Fruit fly (Drosophila melanogaster) whole organism, embryonic: Measurements from ENCODE around the gene net.

ENCODE experiments used
- Asciz ChIP-seq: fragments of 200-800 bp; sonication (Bioruptor generic); optimal IDR thresholded peaks from 2 replicates; lab custom pipeline; 2017; ENCODE audit warnings: missing biosample characterization, mild to moderate bottlenecking, missing genetic modification characterization, missing genetic modification reagents
- Awh ChIP-seq: fragments of 200-800 bp; sonication (Bioruptor generic); IDR thresholded peaks from 2 replicates; pipeline ENCODE4, ENCODE4 v1.3.6; 2022; ENCODE audit warnings: missing biosample characterization, missing genetic modification characterization
- B-H2 ChIP-seq: fragments of 200-800 bp; sonication (Bioruptor generic); optimal IDR thresholded peaks from 2 replicates; lab custom pipeline; 2018; ENCODE audit warnings: missing biosample characterization, mild to moderate bottlenecking, missing genetic modification characterization
- CG10147 ChIP-seq: fragments of 200-800 bp; sonication (Bioruptor generic); optimal IDR thresholded peaks from 2 replicates; lab custom pipeline; 2019; ENCODE audit warnings: missing biosample characterization, mild to moderate bottlenecking, missing genetic modification characterization, moderate library complexity
- CG11456 ChIP-seq: fragments of 200-800 bp; sonication (Bioruptor generic); IDR thresholded peaks from 3 replicates; pipeline ENCODE4 v1.3.6; 2022; ENCODE audit warnings: missing biosample characterization, missing genetic modification characterization
- CG12219 ChIP-seq: fragments of 200-800 bp; sonication (Bioruptor generic); optimal IDR thresholded peaks from 3 replicates; lab custom pipeline; 2018; ENCODE audit warnings: missing biosample characterization, mild to moderate bottlenecking, missing genetic modification characterization
- CG12236 ChIP-seq: fragments of 200-800 bp; sonication (Bioruptor generic); optimal IDR thresholded peaks from 2 replicates; lab custom pipeline; 2016; ENCODE audit warnings: missing biosample characterization, missing genetic modification characterization
- CG1233 ChIP-seq: fragments of 200-800 bp; sonication (Bioruptor generic); optimal IDR thresholded peaks from 4 replicates; lab custom pipeline; 2018; ENCODE audit warnings: missing biosample characterization, mild to moderate bottlenecking, missing genetic modification characterization
- CG12769 ChIP-seq: fragments of 200-800 bp; sonication (Bioruptor generic); optimal IDR thresholded peaks from 2 replicates; lab custom pipeline; 2019; ENCODE audit warnings: missing biosample characterization, mild to moderate bottlenecking, missing genetic modification characterization, moderate library complexity
- CG13296 ChIP-seq: fragments of 200-800 bp; sonication (Bioruptor generic); optimal IDR thresholded peaks from 3 replicates; lab custom pipeline; 2018; ENCODE audit warnings: missing biosample characterization, mild to moderate bottlenecking, missing genetic modification characterization
- CG13424 ChIP-seq: fragments of 200-800 bp; sonication (Bioruptor generic); optimal IDR thresholded peaks from 2 replicates; lab custom pipeline; 2019; ENCODE audit warnings: missing biosample characterization, mild to moderate bottlenecking, missing genetic modification characterization, moderate library complexity
- CG13624 ChIP-seq: fragments of 200-800 bp; sonication (Bioruptor generic); optimal IDR thresholded peaks from 2 replicates; lab custom pipeline; 2016; ENCODE audit warnings: missing biosample characterization, missing genetic modification characterization
- CG13894 ChIP-seq: fragments of 200-800 bp; sonication (Bioruptor generic); optimal IDR thresholded peaks from 3 replicates; lab custom pipeline; 2018; ENCODE audit warnings: missing biosample characterization, mild to moderate bottlenecking, missing genetic modification characterization, moderate library complexity
- CG14014 ChIP-seq: fragments of 200-800 bp; sonication (Bioruptor generic); IDR thresholded peaks from 2 replicates; pipeline ENCODE4 v1.3.6; 2022; ENCODE audit warnings: missing biosample characterization, missing genetic modification characterization
- CG14050 ChIP-seq: fragments of 200-800 bp; sonication (Bioruptor generic); IDR thresholded peaks from 3 replicates; pipeline ENCODE4 v1.3.6; 2022; ENCODE audit warnings: missing biosample characterization, missing genetic modification characterization
- CG14965 ChIP-seq: fragments of 200-800 bp; sonication (Bioruptor generic); optimal IDR thresholded peaks from 2 replicates; lab custom pipeline; 2016; ENCODE audit warnings: missing biosample characterization, missing genetic modification characterization, borderline replicate concordance
- CG15011 ChIP-seq: fragments of 200-800 bp; sonication (Bioruptor generic); optimal IDR thresholded peaks from 3 replicates; lab custom pipeline; 2018; ENCODE audit warnings: missing biosample characterization, mild to moderate bottlenecking, missing genetic modification characterization
- CG17186 ChIP-seq: fragments of 200-800 bp; sonication (Bioruptor generic); optimal IDR thresholded peaks from 3 replicates; lab custom pipeline; 2017; ENCODE audit warnings: missing biosample characterization, missing genetic modification reagents, missing genetic modification characterization
- CG17328 ChIP-seq: fragments of 200-800 bp; sonication (Bioruptor generic); IDR thresholded peaks from 2 replicates; pipeline ENCODE4 v1.3.6; 2022; ENCODE audit warnings: missing biosample characterization, missing genetic modification characterization
- CG2678 ChIP-seq: fragments of 200-800 bp; sonication (Bioruptor generic); optimal IDR thresholded peaks from 3 replicates; lab custom pipeline; 2019; ENCODE audit warnings: missing biosample characterization, mild to moderate bottlenecking, missing genetic modification characterization, moderate library complexity
- CG30431 ChIP-seq: fragments of 200-800 bp; sonication (Bioruptor generic); optimal IDR thresholded peaks from 2 replicates; lab custom pipeline; 2017; ENCODE audit warnings: missing biosample characterization, missing genetic modification characterization
- CG31224 ChIP-seq: fragments of 200-800 bp; sonication (Bioruptor generic); IDR thresholded peaks from 2 replicates; pipeline ENCODE4 v1.3.6; 2022; ENCODE audit warnings: missing biosample characterization, missing genetic modification characterization
- CG3281 ChIP-seq: fragments of 200-800 bp; sonication (Bioruptor generic); optimal IDR thresholded peaks from 3 replicates; lab custom pipeline; 2017; ENCODE audit warnings: missing biosample characterization, mild to moderate bottlenecking, missing genetic modification characterization
- CG34376 ChIP-seq: fragments of 200-800 bp; sonication (Bioruptor generic); optimal IDR thresholded peaks from 2 replicates; lab custom pipeline; 2018; ENCODE audit warnings: missing biosample characterization, mild to moderate bottlenecking, missing genetic modification characterization
- CG6854 ChIP-seq: fragments of 200-800 bp; sonication (Bioruptor generic); optimal IDR thresholded peaks from 3 replicates; lab custom pipeline; 2017; ENCODE audit warnings: missing biosample characterization, mild to moderate bottlenecking, missing genetic modification characterization
- CG9797 ChIP-seq: fragments of 200-800 bp; sonication (Bioruptor generic); optimal IDR thresholded peaks from 3 replicates; lab custom pipeline; 2018; ENCODE audit warnings: missing biosample characterization, mild to moderate bottlenecking, missing genetic modification characterization
- Chrac-16 ChIP-seq: fragments of 200-800 bp; sonication (Bioruptor generic); optimal IDR thresholded peaks from 3 replicates; lab custom pipeline; 2016; ENCODE audit warnings: missing biosample characterization, missing genetic modification characterization
- Fer2 ChIP-seq: fragments of 200-800 bp; sonication (Bioruptor generic); optimal IDR thresholded peaks from 2 replicates; lab custom pipeline; 2018; ENCODE audit warnings: missing biosample characterization, mild to moderate bottlenecking, missing genetic modification characterization, moderate library complexity
- Fer3 ChIP-seq: fragments of 200-800 bp; sonication (Bioruptor generic); optimal IDR thresholded peaks from 2 replicates; lab custom pipeline; 2018; ENCODE audit warnings: missing biosample characterization, mild to moderate bottlenecking, missing genetic modification characterization, moderate library complexity
- GATAe ChIP-seq: fragments of 200-800 bp; sonication (Bioruptor generic); conservative IDR thresholded peaks from 2 replicates; pipeline ENCODE4 v1.3.6; 2022; ENCODE audit warnings: missing biosample characterization, missing genetic modification characterization
- HLH54F ChIP-seq: fragments of 200-800 bp; sonication (Bioruptor generic); optimal IDR thresholded peaks from 3 replicates; lab custom pipeline; 2016; ENCODE audit warnings: missing biosample characterization, missing genetic modification characterization
- Hmr ChIP-seq: fragments of 200-800 bp; sonication (Bioruptor generic); optimal IDR thresholded peaks from 3 replicates; lab custom pipeline; 2017; ENCODE audit warnings: mild to moderate bottlenecking, missing biosample characterization, missing genetic modification reagents, missing genetic modification characterization
- Max ChIP-seq: fragments of 200-800 bp; sonication (Bioruptor generic); optimal IDR thresholded peaks from 2 replicates; lab custom pipeline; 2016; ENCODE audit warnings: missing biosample characterization, mild to moderate bottlenecking, missing genetic modification characterization
- Med ChIP-seq: fragments of 200-800 bp; sonication (Bioruptor generic); peaks from one replicate; lab custom pipeline; 2016; ENCODE audit warnings: missing biosample characterization, missing genetic modification characterization, mild to moderate bottlenecking, inconsistent platforms, moderate library complexity
- Pdp1 ChIP-seq, 2 experiments: fragments of 200-800 bp; sonication (Bioruptor generic); optimal IDR thresholded peaks; 3 replicates each; lab custom pipeline; 2016; ENCODE audit warnings: missing biosample characterization in 2 of 2, missing genetic modification characterization in 2 of 2, mild to moderate bottlenecking in 1 of 2, moderate library complexity in 1 of 2
- Sry-δ ChIP-seq: fragments of 200-800 bp; sonication (Bioruptor generic); optimal IDR thresholded peaks from 2 replicates; lab custom pipeline; 2016; ENCODE audit warnings: missing biosample characterization, missing genetic modification characterization
- az2 ChIP-seq: fragments of 200-800 bp; sonication (Bioruptor generic); optimal IDR thresholded peaks from 3 replicates; lab custom pipeline; 2016; ENCODE audit warnings: missing biosample characterization, missing genetic modification characterization
- bab2 ChIP-seq: fragments of 200-800 bp; sonication (Bioruptor generic); optimal IDR thresholded peaks from 2 replicates; lab custom pipeline; 2016; ENCODE audit warnings: missing biosample characterization, missing genetic modification characterization
- chif ChIP-seq, 2 experiments: fragments of 200-800 bp; sonication (Bioruptor generic); optimal IDR thresholded peaks; 3 replicates each; lab custom pipeline; 2016; ENCODE audit warnings: missing biosample characterization in 2 of 2, missing genetic modification characterization in 2 of 2
- chinmo ChIP-seq: fragments of 200-800 bp; sonication (Bioruptor generic); IDR thresholded peaks from 4 replicates; pipeline ENCODE4 v1.3.6; 2022; ENCODE audit warnings: missing biosample characterization, missing genetic modification characterization; ENCODE audit not compliant: partially characterized antibody
- lab ChIP-seq: fragments of 200-800 bp; sonication (Bioruptor generic); optimal IDR thresholded peaks from 3 replicates; lab custom pipeline; 2017; ENCODE audit warnings: missing biosample characterization, missing genetic modification characterization, mild to moderate bottlenecking, moderate library complexity, missing genetic modification reagents
- lola ChIP-seq, 3 experiments: fragments of >200 bp in 2 of 3; fragments of 200-800 bp in 1 of 3; sonication (Bioruptor generic) in 1 of 3; optimal IDR thresholded peaks; 2 replicates each; lab custom pipeline; 2017 to 2019; ENCODE audit warnings: missing biosample characterization in 3 of 3, missing genetic modification characterization in 3 of 3, mild to moderate bottlenecking in 1 of 3, moderate library complexity in 1 of 3
- mirr ChIP-seq: fragments of 200-800 bp; sonication (Bioruptor generic); optimal IDR thresholded peaks from 3 replicates; lab custom pipeline; 2018; ENCODE audit warnings: missing biosample characterization, mild to moderate bottlenecking, missing genetic modification characterization
- pfk ChIP-seq: fragments of 200-800 bp; sonication (Bioruptor generic); optimal IDR thresholded peaks from 2 replicates; lab custom pipeline; 2018; ENCODE audit warnings: missing biosample characterization, mild to moderate bottlenecking, missing genetic modification characterization, moderate library complexity
- pita ChIP-seq: fragments of 200-800 bp; sonication (Bioruptor generic); optimal IDR thresholded peaks from 2 replicates; lab custom pipeline; 2017; ENCODE audit warnings: missing biosample characterization, mild to moderate bottlenecking, missing genetic modification characterization
- rib ChIP-seq: fragments of 200-800 bp; sonication (Bioruptor generic); IDR thresholded peaks from 2 replicates; pipeline ENCODE4 v1.3.6; 2022; ENCODE audit warnings: missing biosample characterization, missing genetic modification characterization
- ssp ChIP-seq: fragments of 200-800 bp; sonication (Bioruptor generic); IDR thresholded peaks from 2 replicates; pipeline ENCODE4 v1.3.6; 2022; ENCODE audit warnings: missing biosample characterization, missing genetic modification characterization
- sug ChIP-seq: fragments of 200-800 bp; optimal IDR thresholded peaks from 2 replicates; lab custom pipeline; 2019; ENCODE audit warnings: missing biosample characterization, mild to moderate bottlenecking, missing genetic modification characterization, moderate library complexity
- wek ChIP-seq: fragments of 200-800 bp; sonication (Bioruptor generic); optimal IDR thresholded peaks from 3 replicates; lab custom pipeline; 2018; ENCODE audit warnings: missing biosample characterization, mild to moderate bottlenecking, missing genetic modification characterization, moderate library complexity

The net gene

DNA sequence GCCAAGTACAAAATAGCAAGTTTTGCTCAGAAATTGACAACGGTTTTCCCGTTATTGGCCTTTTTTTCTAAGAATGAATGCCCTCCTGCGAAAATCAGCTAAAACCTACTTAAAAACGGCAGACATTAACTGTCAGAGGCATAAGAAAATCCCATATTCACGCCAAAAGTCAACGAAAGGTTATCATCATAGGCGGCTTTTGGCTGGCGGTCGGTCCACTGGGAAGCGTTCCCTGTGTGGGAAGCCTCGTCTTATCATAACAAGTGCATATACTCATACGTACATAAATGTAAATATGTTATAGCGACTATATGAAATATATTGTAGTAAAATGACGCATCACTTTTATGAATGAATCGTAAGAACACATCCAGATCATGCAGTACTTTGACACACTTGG, 1.5 kb downstream of the net start:
- peak; percentile 6 for TF ChIP-seq CG34376 (GFP tag; lab: Kevin White, UChicago)
- TF ChIP-seq bab2: no peak
- TF ChIP-seq sug (tag; lab: Kevin White, UChicago): peak; percentile 76
- TF ChIP-seq chinmo (GFP tag; lab: Robert Waterston, UW): 0 out of 4 replicates have a peak, but pooled peaks have one; percentile 10

DNA sequence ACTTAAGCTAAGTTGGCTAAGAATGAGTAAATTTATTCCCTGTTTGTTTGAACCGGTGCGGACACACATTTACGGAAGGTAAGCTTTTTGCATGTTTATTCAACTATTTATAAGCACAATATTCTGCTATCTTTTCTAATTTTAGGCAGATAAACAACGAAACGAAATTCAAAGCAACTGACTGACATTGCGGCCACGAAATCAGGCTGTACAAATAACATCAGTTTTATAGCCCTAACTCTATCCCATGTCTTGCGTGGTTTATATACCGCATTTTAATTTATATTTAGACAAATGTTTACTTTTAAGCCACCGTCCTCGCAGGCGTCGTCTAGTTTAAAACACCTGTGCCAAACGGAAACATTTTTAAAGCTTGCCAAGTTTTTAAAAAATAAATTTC, 2.1 kb downstream of the net start:
- no peak for TF ChIP-seq CG11456 (GFP tag; lab: Robert Waterston, UW)
- TF ChIP-seq CG13894 (tag; lab: Kevin White, UChicago): peak; percentile 24
- peak; percentile 47 for TF ChIP-seq CG12769 (tag; lab: Kevin White, UChicago)
- TF ChIP-seq chif (GFP tag; optimal IDR thresholded peaks at IDR 0.05; lab: Kevin White, UChicago): no peak
- TF ChIP-seq CG6854 (GFP tag; lab: Kevin White, UChicago): peak; percentile 22
- TF ChIP-seq CG12236 (GFP tag; lab: Kevin White, UChicago): no peak
- TF ChIP-seq CG14050 (GFP tag; lab: Robert Waterston, UW): no peak
- TF ChIP-seq Asciz (GFP tag; lab: Kevin White, UChicago): no peak
- peak; percentile 38 for TF ChIP-seq Fer3 (tag; lab: Kevin White, UChicago)
- no peak for TF ChIP-seq wek (GFP tag; lab: Kevin White, UChicago)
- no peak for TF ChIP-seq CG1233 (GFP tag; lab: Kevin White, UChicago)
- TF ChIP-seq Awh: no peak
- TF ChIP-seq lab (GFP tag; lab: Kevin White, UChicago): peak; percentile 75
- TF ChIP-seq CG30431: no peak
- TF ChIP-seq Sry-δ (GFP tag; lab: Kevin White, UChicago): no peak
- TF ChIP-seq CG31224 (GFP tag; lab: Robert Waterston, UW): no peak
- no peak for TF ChIP-seq CG12219
- TF ChIP-seq CG17328 (GFP tag; lab: Robert Waterston, UW): no peak
- TF ChIP-seq CG17186 (GFP tag; lab: Kevin White, UChicago): no peak
- TF ChIP-seq CG13424 (tag; lab: Kevin White, UChicago): no peak
- TF ChIP-seq GATAe: no peak
- TF ChIP-seq pita: no peak
- TF ChIP-seq CG14014 (GFP tag; lab: Robert Waterston, UW): peak; percentile 33; the same call in 1 of the 2 replicates
- TF ChIP-seq Hmr (GFP tag; lab: Kevin White, UChicago): peak; percentile 64
- TF ChIP-seq Med (GFP tag; lab: Kevin White, UChicago): peak; percentile 76
- no peak for TF ChIP-seq lola (GFP tag; optimal IDR thresholded peaks at IDR 0.05; lab: Kevin White, UChicago)
- TF ChIP-seq mirr (GFP tag; lab: Kevin White, UChicago): peak; percentile 31
- no peak for TF ChIP-seq Max (GFP tag; lab: Kevin White, UChicago)
- TF ChIP-seq CG3281 (GFP tag; lab: Kevin White, UChicago): peak; percentile 58
- TF ChIP-seq CG13296: peak; percentile 53
- TF ChIP-seq Fer2: peak; percentile 20
- TF ChIP-seq CG15011 (GFP tag; lab: Kevin White, UChicago): peak; percentile 24
- no peak for TF ChIP-seq CG13624 (GFP tag; lab: Kevin White, UChicago)
- peak; percentile 3 for TF ChIP-seq CG10147 (GFP tag; lab: Kevin White, UChicago)
- TF ChIP-seq az2 (GFP tag; lab: Kevin White, UChicago): no peak
- TF ChIP-seq B-H2 (GFP tag; lab: Kevin White, UChicago): peak; percentile 36
- TF ChIP-seq CG2678 (tag; lab: Kevin White, UChicago): peak; percentile 50
- no peak for TF ChIP-seq HLH54F (GFP tag; lab: Kevin White, UChicago)
- no peak for TF ChIP-seq Chrac-16 (GFP tag; lab: Kevin White, UChicago)
- no peak for TF ChIP-seq pfk (GFP tag; lab: Kevin White, UChicago)
- TF ChIP-seq CG14965 (GFP tag; lab: Kevin White, UChicago): no peak
- TF ChIP-seq rib (GFP tag; lab: Robert Waterston, UW): no peak
- no peak for TF ChIP-seq ssp (GFP tag; lab: Robert Waterston, UW)
- no peak for TF ChIP-seq CG9797 (GFP tag; lab: Kevin White, UChicago)
- no peak for TF ChIP-seq Pdp1 (GFP tag; optimal IDR thresholded peaks at IDR 0.05; lab: Kevin White, UChicago)
